Fruit fly (Drosophila melanogaster) whole organism, adult: ENCODE results near the gene CG14983.

Experiments
- CG11617 ChIP-seq: fragments of 200-800 bp; sonication (Bioruptor generic); optimal IDR thresholded peaks from 2 replicates; lab custom pipeline; 2017; ENCODE audit warnings: mild to moderate bottlenecking, missing biosample characterization, missing genetic modification reagents, missing genetic modification characterization
- CG14711 ChIP-seq: fragments of 200-800 bp; sonication (Bioruptor generic); optimal IDR thresholded peaks from 2 replicates; lab custom pipeline; 2018; ENCODE audit warnings: missing biosample characterization, mild to moderate bottlenecking, missing genetic modification characterization, moderate library complexity
- Crg-1 ChIP-seq: fragments of 200-800 bp; sonication (Bioruptor generic); optimal IDR thresholded peaks from 2 replicates; lab custom pipeline; 2016; ENCODE audit warnings: missing biosample characterization, missing genetic modification characterization
- Mnt ChIP-seq: fragments of 200-800 bp; sonication (Bioruptor generic); optimal IDR thresholded peaks from 2 replicates; lab custom pipeline; 2016; ENCODE audit warnings: missing biosample characterization, mild to moderate bottlenecking, missing genetic modification characterization

dm6 chr3L:3937806-3938205 lies 11.3 kb downstream of the CG14983 start, which contains the start of gene CG10866:
- TF ChIP-seq Mnt (GFP tag; lab: Kevin White, UChicago) = no peak
- no peak for TF ChIP-seq Crg-1 (GFP tag; lab: Kevin White, UChicago)
- TF ChIP-seq CG11617 (GFP tag; lab: Kevin White, UChicago) = no peak
- TF ChIP-seq CG14711 (tag; lab: Kevin White, UChicago) = no peak
